Worm (Caenorhabditis elegans): ENCODE data around the gene srj-23.

ce11 chrV:1431702-1432187 lies 19.7 kb upstream of the srj-23 start, which contains the start of gene ges-1:
- no peak for TF ChIP-seq ceh-82 (tag; optimal IDR thresholded peaks at IDR 0.05)
- TF ChIP-seq nhr-77 (tag; optimal IDR thresholded peaks at IDR 0.05) = no peak
- TF ChIP-seq ztf-11 (tag; optimal IDR thresholded peaks at IDR 0.05) = no peak
- TF ChIP-seq skn-1 (tag; optimal IDR thresholded peaks at IDR 0.05) = no peak
- no peak for TF ChIP-seq nhr-43 (tag; optimal IDR thresholded peaks at IDR 0.05; ENCODE audit: poor library complexity, severe bottlenecking)
- no peak for TF ChIP-seq ZK546.5 (tag; optimal IDR thresholded peaks at IDR 0.05)
- no peak for TF ChIP-seq ama-1 (optimal IDR thresholded peaks at IDR 0.05)
- TF ChIP-seq fos-1 (tag; optimal IDR thresholded peaks at IDR 0.05) = no peak
- TF ChIP-seq nhr-12 (tag; optimal IDR thresholded peaks at IDR 0.05) = no peak

Data from whole organism, L3 larva.